Worm (Caenorhabditis elegans): ENCODE data around the gene zhit-2.

zhit-2 gene

ce11 chrIII:4257896-4258295 lies 13.7 kb upstream of the zhit-2 start:
- TF ChIP-seq hlh-12 (tag; optimal IDR thresholded peaks at IDR 0.05) (no peak), F49E8.2 (tag; optimal IDR thresholded peaks at IDR 0.05; ENCODE audit: insufficient read depth) (no peak), hmg-1.2 (GFP tag; IDR thresholded peaks at IDR 0.05) (no peak), T26A5.8 (tag; optimal IDR thresholded peaks at IDR 0.05) (no peak), attf-3 (GFP tag; conservative IDR thresholded peaks at IDR 0.05) (no peak), snpc-3.4 (tag; optimal IDR thresholded peaks at IDR 0.05) (no peak), C06A6.2 (GFP tag; conservative IDR thresholded peaks at IDR 0.05) (no peak), F57A8.1 (GFP tag; optimal IDR thresholded peaks at IDR 0.05) (no peak), ets-4 (GFP tag; optimal IDR thresholded peaks at IDR 0.05) (no peak), hrde-1 (tag; optimal IDR thresholded peaks at IDR 0.05; ENCODE audit: borderline replicate concordance) (no peak), athp-1 (tag; optimal IDR thresholded peaks at IDR 0.05) (no peak)

ce11 chrIII:4247571-4247970 lies 3.4 kb upstream of the zhit-2 start, which contains the start of gene Y44F5A.1:
Gene Y44F5A.1 (minus strand): TSS chrIII:4247671.
- TF ChIP-seq K11D2.4 (GFP tag; IDR thresholded peaks at IDR 0.05) (no peak), Y67H2A.10 (GFP tag; conservative IDR thresholded peaks at IDR 0.05) (no peak), Y56A3A.18 (GFP tag; IDR thresholded peaks at IDR 0.05) (no peak), cebp-1 (GFP tag; IDR thresholded peaks at IDR 0.05) (no peak), cebp-1 (tag; optimal IDR thresholded peaks at IDR 0.05) (no peak), nhr-179 (tag; optimal IDR thresholded peaks at IDR 0.05) (no peak), ztf-3 (GFP tag; optimal IDR thresholded peaks at IDR 0.05) (no peak)

ce11 chrIII:4243461-4243860 lies 724 bp downstream of the zhit-2 start, which contains the start of gene mrpl-21:
Gene mrpl-21 (minus strand): TSS chrIII:4243561.
- TF ChIP-seq ccch-3 (GFP tag; optimal IDR thresholded peaks at IDR 0.05) (no peak), F37B4.10 (GFP tag; IDR thresholded peaks at IDR 0.05) (no peak), cebp-1 (GFP tag; IDR thresholded peaks at IDR 0.05) (no peak), cebp-1 (tag; optimal IDR thresholded peaks at IDR 0.05) (no peak), snpc-1.1 (tag; optimal IDR thresholded peaks at IDR 0.05; ENCODE audit: insufficient read depth) (no peak), hrde-1 (tag; optimal IDR thresholded peaks at IDR 0.05; ENCODE audit: borderline replicate concordance) (no peak), madf-10 (tag; optimal IDR thresholded peaks at IDR 0.05) (no peak), snpc-1.3 (tag; optimal IDR thresholded peaks at IDR 0.05; ENCODE audit: insufficient read depth) (no peak), dpl-1 (GFP tag; optimal IDR thresholded peaks at IDR 0.05) (no peak), madf-3 (GFP tag; IDR thresholded peaks at IDR 0.05) (no peak), die-1 (tag; optimal IDR thresholded peaks at IDR 0.05) (no peak), rpc-1 (optimal IDR thresholded peaks at IDR 0.05) (no peak), rpc-1 (tag; optimal IDR thresholded peaks at IDR 0.05) (no peak), ceh-91 (GFP tag; IDR thresholded peaks at IDR 0.05) (no peak), lin-26 (GFP tag; IDR thresholded peaks at IDR 0.05) (no peak), F33H1.4 (GFP tag; IDR thresholded peaks at IDR 0.05) (no peak), T07F8.4 (tag; optimal IDR thresholded peaks at IDR 0.05) (no peak), ceh-27 (GFP tag; optimal IDR thresholded peaks at IDR 0.05) (no peak)

- peak; percentile 72; the same call in 1 of the 2 replicates for TF ChIP-seq cebp-1 (GFP tag; IDR thresholded peaks at IDR 0.05)
- peak; percentile 94 for TF ChIP-seq cebp-1 (tag; optimal IDR thresholded peaks at IDR 0.05)
- no peak for TF ChIP-seq chd-7 (tag; optimal IDR thresholded peaks at IDR 0.05)
- peak; percentile 76 for TF ChIP-seq him-1 (tag; optimal IDR thresholded peaks at IDR 0.05)
- no peak for TF ChIP-seq ceh-100 (GFP tag; IDR thresholded peaks at IDR 0.05)
Measured at ce11 chrIII:4242225-4242862, 1.8 kb downstream of the zhit-2 start, which contains the start of gene F43C1.7. Gene F43C1.7 (minus strand): TSS chrIII:4242575.

Data from whole organism, young adult.